Fruit fly (Drosophila melanogaster): Measurements from ENCODE around the gene CG46462.

- TF ChIP-seq usp (GFP tag; optimal IDR thresholded peaks at IDR 0.05): no peak
- TF ChIP-seq dsf (GFP tag; optimal IDR thresholded peaks at IDR 0.05; ENCODE audit: borderline replicate concordance): no peak
- no peak for TF ChIP-seq Mio (GFP tag; optimal IDR thresholded peaks at IDR 0.05)
- TF ChIP-seq br (GFP tag; optimal IDR thresholded peaks at IDR 0.05): no peak
- TF ChIP-seq Myc (optimal IDR thresholded peaks at IDR 0.05): no peak
- no peak for TF ChIP-seq Abd-B (GFP tag; optimal IDR thresholded peaks at IDR 0.05)
- TF ChIP-seq CG9705 (GFP tag; optimal IDR thresholded peaks at IDR 0.05): no peak
- TF ChIP-seq N (GFP tag; optimal IDR thresholded peaks at IDR 0.05): no peak
- no peak for TF ChIP-seq psq (GFP tag; optimal IDR thresholded peaks at IDR 0.05)
- TF ChIP-seq CrebA (GFP tag; optimal IDR thresholded peaks at IDR 0.05; ENCODE audit: borderline replicate concordance): peak; percentile 63
- TF ChIP-seq foxo (GFP tag; optimal IDR thresholded peaks at IDR 0.05): no peak
These were observed 32.1 kb upstream of the CG46462 start for dm6 chr3L:19899308-19899927.
